Worm (Caenorhabditis elegans) whole organism, mixed stage, embryonic: ENCODE results near the gene alkb-8.

ENCODE experiments used
- blmp-1 ChIP-seq: fragments of 150-350 bp; optimal IDR thresholded peaks from 2 replicates; lab custom pipeline; 2014; ENCODE audit warnings: missing biosample characterization, missing genetic modification characterization
- ceh-43 ChIP-seq: fragments of 200-800 bp; sonication (Bioruptor generic); optimal IDR thresholded peaks from 2 replicates; lab custom pipeline; 2018; ENCODE audit warnings: mild to moderate bottlenecking, missing genetic modification characterization, moderate library complexity, missing compliant biosample characterization
- ces-1 ChIP-seq: fragments of 150-350 bp; optimal IDR thresholded peaks from 2 replicates; lab custom pipeline; 2014; ENCODE audit warnings: missing biosample characterization, missing genetic modification reagents, missing genetic modification characterization
- drap-1 ChIP-seq: fragments of 200-800 bp; sonication (Bioruptor generic); optimal IDR thresholded peaks from 3 replicates; lab custom pipeline; 2018; ENCODE audit warnings: mild to moderate bottlenecking, missing genetic modification characterization, missing compliant biosample characterization
- elt-3 ChIP-seq: fragments of 150-350 bp; optimal IDR thresholded peaks from 2 replicates; lab custom pipeline; 2014; ENCODE audit warnings: missing biosample characterization, missing genetic modification characterization
- ham-2 ChIP-seq: fragments of 200-800 bp; sonication (Bioruptor generic); optimal IDR thresholded peaks from 2 replicates; lab custom pipeline; 2018; ENCODE audit warnings: mild to moderate bottlenecking, missing genetic modification characterization, missing compliant biosample characterization
- hlh-1 ChIP-seq: fragments of 150-350 bp; optimal IDR thresholded peaks from 2 replicates; lab custom pipeline; 2014; ENCODE audit warnings: missing biosample characterization, missing genetic modification reagents, missing genetic modification characterization
- lin-13 ChIP-seq: fragments of 150-350 bp; optimal IDR thresholded peaks from 2 replicates; lab custom pipeline; 2014; ENCODE audit warnings: missing biosample characterization, missing genetic modification characterization
- nhr-28 ChIP-seq: fragments of 150-350 bp; optimal IDR thresholded peaks from 2 replicates; lab custom pipeline; 2014; ENCODE audit warnings: missing biosample characterization, missing genetic modification characterization
- pha-4 ChIP-seq: fragments of 150-350 bp; optimal IDR thresholded peaks from 2 replicates; lab custom pipeline; 2018; ENCODE audit warnings: missing biosample characterization, missing genetic modification reagents, missing genetic modification characterization
- snpc-4 ChIP-seq: fragments of 150-350 bp; optimal IDR thresholded peaks from 2 replicates; lab custom pipeline; 2014; ENCODE audit warnings: missing biosample characterization, missing genetic modification characterization
- unc-39 ChIP-seq: fragments of 150-350 bp; optimal IDR thresholded peaks from 2 replicates; lab custom pipeline; 2014; ENCODE audit warnings: missing biosample characterization, missing genetic modification characterization
- zip-8 ChIP-seq: fragments of 150-350 bp; optimal IDR thresholded peaks from 2 replicates; lab custom pipeline; 2014; ENCODE audit warnings: missing biosample characterization, missing genetic modification characterization
- ztf-11 ChIP-seq: fragments of 150-350 bp; optimal IDR thresholded peaks from 2 replicates; lab custom pipeline; 2014; ENCODE audit warnings: missing biosample characterization, missing genetic modification characterization

DNA sequence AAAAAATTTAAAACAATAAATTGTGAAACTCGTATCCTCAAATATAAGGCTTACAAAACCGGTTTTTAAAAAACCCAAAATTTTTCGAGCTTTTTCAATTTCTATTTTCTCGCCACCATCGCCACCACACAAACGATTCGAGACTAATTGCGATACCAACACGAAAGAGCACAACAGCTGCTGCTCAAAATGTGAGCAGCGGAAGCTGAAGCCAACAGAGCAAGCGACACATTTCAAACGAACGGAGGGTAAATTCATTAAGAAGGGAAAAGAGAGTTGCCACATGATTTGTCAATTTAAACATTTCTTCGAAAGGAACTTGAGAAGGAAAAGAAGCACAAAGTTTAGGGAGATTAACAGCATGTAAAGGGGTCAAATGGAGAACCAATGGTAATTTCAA lies 30.0 kb upstream of the alkb-8 start:
- TF ChIP-seq pha-4 (tag; lab: Kevin White, UChicago) (no peak), elt-3 (tag; lab: Kevin White, UChicago) (no peak), ceh-43 (GFP tag; lab: Kevin White, UChicago) (no peak), ztf-11 (no peak), lin-13 (no peak), snpc-4 (tag; lab: Kevin White, UChicago) (no peak), ham-2 (no peak), hlh-1 (tag; lab: Kevin White, UChicago) (peak; percentile 92), nhr-28 (tag; lab: Kevin White, UChicago) (no peak), zip-8 (no peak), ces-1 (GFP tag; lab: Kevin White, UChicago) (peak; percentile 87), blmp-1 (tag; lab: Kevin White, UChicago) (no peak), unc-39 (tag; lab: Kevin White, UChicago) (no peak), drap-1 (GFP tag; lab: Kevin White, UChicago) (no peak)
